Fruit fly (Drosophila melanogaster) whole organism, embryonic: ENCODE results near the gene dbe.

Source experiments
- Abd-B ChIP-seq: fragments of 200-800 bp; sonication (Bioruptor generic); optimal IDR thresholded peaks from 2 replicates; lab custom pipeline; 2018; ENCODE audit warnings: missing biosample characterization, mild to moderate bottlenecking, missing genetic modification characterization, moderate library complexity
- Aef1 ChIP-seq: fragments of 200-800 bp; sonication (Bioruptor generic); IDR thresholded peaks from 3 replicates; pipeline ENCODE4 v1.3.6; 2022; ENCODE audit warnings: missing biosample characterization, missing genetic modification characterization
- BtbVII ChIP-seq: fragments of 200-800 bp; sonication (Bioruptor generic); optimal IDR thresholded peaks from 3 replicates; lab custom pipeline; 2017; ENCODE audit warnings: missing biosample characterization, mild to moderate bottlenecking, missing genetic modification characterization
- CG10431 ChIP-seq: fragments of 200-800 bp; sonication (Bioruptor generic); optimal IDR thresholded peaks from 3 replicates; lab custom pipeline; 2018; ENCODE audit warnings: missing biosample characterization, mild to moderate bottlenecking, missing genetic modification characterization
- CG10462 ChIP-seq: fragments of 200-800 bp; sonication (Bioruptor generic); optimal IDR thresholded peaks from 2 replicates; lab custom pipeline; 2016; ENCODE audit warnings: missing biosample characterization, missing genetic modification characterization
- CG11398 ChIP-seq: fragments of 200-800 bp; sonication (Bioruptor generic); optimal IDR thresholded peaks from 2 replicates; lab custom pipeline; 2016; ENCODE audit warnings: missing biosample characterization, missing genetic modification characterization
- CG11723 ChIP-seq: fragments of 200-800 bp; sonication (Bioruptor generic); optimal IDR thresholded peaks from 2 replicates; lab custom pipeline; 2017; ENCODE audit warnings: missing biosample characterization, mild to moderate bottlenecking, missing genetic modification characterization
- CG13123 ChIP-seq: fragments of 200-800 bp; sonication (Bioruptor generic); optimal IDR thresholded peaks from 2 replicates; lab custom pipeline; 2016; ENCODE audit warnings: missing biosample characterization, missing genetic modification characterization
- CG13287 ChIP-seq: fragments of 200-800 bp; sonication (Bioruptor generic); IDR thresholded peaks from 2 replicates; pipeline ENCODE4 v1.3.6; 2022; ENCODE audit warnings: missing biosample characterization, missing genetic modification characterization; ENCODE audit not compliant: partially characterized antibody
- CG15269 ChIP-seq: fragments of 200-800 bp; sonication (Bioruptor generic); optimal IDR thresholded peaks from 2 replicates; lab custom pipeline; 2018; ENCODE audit warnings: missing biosample characterization, mild to moderate bottlenecking, missing genetic modification characterization, moderate library complexity
- CG15601 ChIP-seq: fragments of 200-800 bp; sonication (Bioruptor generic); optimal IDR thresholded peaks from 3 replicates; lab custom pipeline; 2019; ENCODE audit warnings: missing biosample characterization, mild to moderate bottlenecking, missing genetic modification characterization, moderate library complexity
- CG17328 ChIP-seq: fragments of 200-800 bp; sonication (Bioruptor generic); IDR thresholded peaks from 2 replicates; pipeline ENCODE4 v1.3.6; 2022; ENCODE audit warnings: missing biosample characterization, missing genetic modification characterization
- CG18262 ChIP-seq: fragments of 200-800 bp; optimal IDR thresholded peaks from 3 replicates; lab custom pipeline; 2019; ENCODE audit warnings: missing biosample characterization, mild to moderate bottlenecking, missing genetic modification characterization, moderate library complexity
- CG18476 ChIP-seq: fragments of 200-800 bp; sonication (Bioruptor generic); optimal IDR thresholded peaks from 2 replicates; lab custom pipeline; 2016; ENCODE audit warnings: missing biosample characterization, mild to moderate bottlenecking, missing genetic modification characterization
- CG2116 ChIP-seq: fragments of 200-800 bp; sonication (Bioruptor generic); optimal IDR thresholded peaks from 3 replicates; lab custom pipeline; 2018; ENCODE audit warnings: missing biosample characterization, mild to moderate bottlenecking, missing genetic modification characterization
- CG31365 ChIP-seq: fragments of 200-800 bp; sonication (Bioruptor generic); optimal IDR thresholded peaks from 2 replicates; lab custom pipeline; 2018; ENCODE audit warnings: missing biosample characterization, mild to moderate bottlenecking, missing genetic modification characterization
- CG32767 ChIP-seq: fragments of 200-800 bp; sonication (Bioruptor generic); IDR thresholded peaks from 2 replicates; pipeline ENCODE4 v1.3.6; 2022; ENCODE audit warnings: missing biosample characterization, missing genetic modification characterization
- CG4360 ChIP-seq: fragments of 200-800 bp; sonication (Bioruptor generic); IDR thresholded peaks from 2 replicates; pipeline ENCODE4 v1.3.6; 2022; ENCODE audit warnings: missing biosample characterization, missing genetic modification characterization
- CG7745 ChIP-seq: fragments of 200-800 bp; sonication (Bioruptor generic); optimal IDR thresholded peaks from 2 replicates; lab custom pipeline; 2018; ENCODE audit warnings: missing biosample characterization, mild to moderate bottlenecking, missing genetic modification characterization, moderate library complexity
- CG8924 ChIP-seq: fragments of 200-800 bp; optimal IDR thresholded peaks from 3 replicates; lab custom pipeline; 2019; ENCODE audit warnings: missing biosample characterization, mild to moderate bottlenecking, missing genetic modification characterization, moderate library complexity
- CoRest ChIP-seq: fragments of 200-800 bp; sonication (Bioruptor generic); optimal IDR thresholded peaks from 3 replicates; lab custom pipeline; 2018; ENCODE audit warnings: missing biosample characterization, mild to moderate bottlenecking, missing genetic modification characterization, moderate library complexity
- Jarid2 ChIP-seq: fragments of 200-800 bp; sonication (Bioruptor generic); optimal IDR thresholded peaks from 3 replicates; lab custom pipeline; 2017; ENCODE audit warnings: mild to moderate bottlenecking, missing biosample characterization, missing genetic modification reagents, missing genetic modification characterization
- Meics ChIP-seq: fragments of 200-800 bp; sonication (Bioruptor generic); optimal IDR thresholded peaks from 2 replicates; lab custom pipeline; 2017; ENCODE audit warnings: missing biosample characterization, mild to moderate bottlenecking, missing genetic modification characterization
- Sox100B ChIP-seq: fragments of 200-800 bp; sonication (Bioruptor generic); optimal IDR thresholded peaks from 3 replicates; lab custom pipeline; 2018; ENCODE audit warnings: missing biosample characterization, mild to moderate bottlenecking, missing genetic modification characterization
- Sry-δ ChIP-seq: fragments of 200-800 bp; sonication (Bioruptor generic); optimal IDR thresholded peaks from 2 replicates; lab custom pipeline; 2016; ENCODE audit warnings: missing biosample characterization, missing genetic modification characterization
- Xrp1 ChIP-seq: fragments of 200-800 bp; sonication (Bioruptor generic); IDR thresholded peaks from 2 replicates; pipeline ENCODE4 v1.3.6; 2022; ENCODE audit warnings: missing biosample characterization, missing genetic modification characterization
- ash1 ChIP-seq: fragments of 200-800 bp; sonication (Bioruptor generic); optimal IDR thresholded peaks from 2 replicates; lab custom pipeline; 2018; ENCODE audit warnings: missing biosample characterization, mild to moderate bottlenecking, missing genetic modification characterization
- br ChIP-seq: fragments of >200 bp; optimal IDR thresholded peaks from 2 replicates; lab custom pipeline; 2017
- bsh ChIP-seq, 2 experiments: fragments of 200-800 bp; sonication (Bioruptor generic); optimal IDR thresholded peaks; 2 replicates each; lab custom pipeline; 2017 to 2018; ENCODE audit warnings: mild to moderate bottlenecking in 2 of 2, missing biosample characterization in 2 of 2, missing genetic modification characterization in 2 of 2, moderate library complexity in 1 of 2
- cg ChIP-seq: fragments of 200-800 bp; sonication (Bioruptor generic); optimal IDR thresholded peaks from 3 replicates; lab custom pipeline; 2019; ENCODE audit warnings: missing biosample characterization, mild to moderate bottlenecking, missing genetic modification characterization, moderate library complexity
- chinmo ChIP-seq: fragments of 200-800 bp; sonication (Bioruptor generic); IDR thresholded peaks from 4 replicates; pipeline ENCODE4 v1.3.6; 2022; ENCODE audit warnings: missing biosample characterization, missing genetic modification characterization; ENCODE audit not compliant: partially characterized antibody
- gcm ChIP-seq: fragments of 200-800 bp; sonication (Bioruptor generic); optimal IDR thresholded peaks from 2 replicates; lab custom pipeline; 2019; ENCODE audit warnings: missing biosample characterization, mild to moderate bottlenecking, missing genetic modification characterization, moderate library complexity
- hbn ChIP-seq: fragments of 200-800 bp; sonication (Bioruptor generic); IDR thresholded peaks from 2 replicates; pipeline ENCODE4 v1.3.6; 2022; ENCODE audit warnings: missing biosample characterization, missing genetic modification characterization; ENCODE audit not compliant: partially characterized antibody
- insv ChIP-seq, 2 experiments: fragments of 200-800 bp; sonication (Bioruptor generic); optimal IDR thresholded peaks; 3 replicates each; lab custom pipeline; 2016 to 2018; ENCODE audit warnings: missing biosample characterization in 2 of 2, missing genetic modification characterization in 2 of 2
- jumu ChIP-seq: fragments of 200-800 bp; sonication (Bioruptor generic); optimal IDR thresholded peaks from 3 replicates; lab custom pipeline; 2016; ENCODE audit warnings: missing biosample characterization, missing genetic modification characterization
- lbe ChIP-seq: fragments of 200-800 bp; sonication (Bioruptor generic); optimal IDR thresholded peaks from 2 replicates; lab custom pipeline; 2016; ENCODE audit warnings: missing biosample characterization, mild to moderate bottlenecking, missing genetic modification characterization
- nerfin-1 ChIP-seq: fragments of 200-800 bp; sonication (Bioruptor generic); optimal IDR thresholded peaks from 3 replicates; lab custom pipeline; 2019; ENCODE audit warnings: missing biosample characterization, mild to moderate bottlenecking, missing genetic modification characterization, moderate library complexity
- otp ChIP-seq: fragments of 200-800 bp; sonication (Bioruptor generic); IDR thresholded peaks from 3 replicates; pipeline ENCODE4, ENCODE4 v1.3.6; 2022; ENCODE audit warnings: missing biosample characterization, missing genetic modification characterization
- phol ChIP-seq: fragments of 200-800 bp; sonication (Bioruptor generic); optimal IDR thresholded peaks from 3 replicates; lab custom pipeline; 2018; ENCODE audit warnings: missing biosample characterization, mild to moderate bottlenecking, missing genetic modification characterization, moderate library complexity
- run ChIP-seq: fragments of 200-800 bp; sonication (Bioruptor generic); optimal IDR thresholded peaks from 3 replicates; lab custom pipeline; 2018; ENCODE audit warnings: missing biosample characterization, mild to moderate bottlenecking, missing genetic modification characterization
- sc ChIP-seq, 3 experiments: fragments of >200 bp in 2 of 3; fragments of 200-800 bp in 1 of 3; sonication (Bioruptor generic) in 1 of 3; optimal IDR thresholded peaks; 2 replicates in 2 of 3; 3 replicates in 1 of 3; lab custom pipeline; 2017; ENCODE audit warnings: mild to moderate bottlenecking in 1 of 3, missing biosample characterization in 1 of 3, missing genetic modification characterization in 1 of 3, missing genetic modification reagents in 1 of 3
- sd ChIP-seq: fragments of 200-800 bp; sonication (Bioruptor generic); optimal IDR thresholded peaks from 3 replicates; lab custom pipeline; 2018; ENCODE audit warnings: missing biosample characterization, mild to moderate bottlenecking, missing genetic modification characterization, moderate library complexity
- seq ChIP-seq: fragments of 200-800 bp; sonication (Bioruptor generic); IDR thresholded peaks from 2 replicates; pipeline ENCODE4 v1.3.6; 2022; ENCODE audit warnings: missing biosample characterization, missing genetic modification characterization
- sima ChIP-seq: fragments of 200-800 bp; sonication (Bioruptor generic); optimal IDR thresholded peaks from 2 replicates; lab custom pipeline; 2016; ENCODE audit warnings: missing biosample characterization, missing genetic modification characterization
- sr ChIP-seq: fragments of 200-800 bp; sonication (Bioruptor generic); IDR thresholded peaks from 3 replicates; pipeline ENCODE4 v1.3.6; 2022; ENCODE audit warnings: missing biosample characterization, missing genetic modification characterization
- tin ChIP-seq: fragments of 200-800 bp; sonication (Bioruptor generic); optimal IDR thresholded peaks from 3 replicates; lab custom pipeline; 2016; ENCODE audit warnings: missing biosample characterization, missing genetic modification characterization
- unc-4 ChIP-seq: fragments of 200-800 bp; sonication (Bioruptor generic); IDR thresholded peaks from 2 replicates; pipeline ENCODE4 v1.3.6; 2022; ENCODE audit warnings: missing biosample characterization, missing genetic modification characterization; ENCODE audit not compliant: partially characterized antibody
- z ChIP-seq: fragments of 200-800 bp; sonication (Bioruptor generic); IDR thresholded peaks from 3 replicates; pipeline ENCODE4 v1.3.6; 2022; ENCODE audit warnings: missing biosample characterization, missing genetic modification characterization

dbe gene

DNA sequence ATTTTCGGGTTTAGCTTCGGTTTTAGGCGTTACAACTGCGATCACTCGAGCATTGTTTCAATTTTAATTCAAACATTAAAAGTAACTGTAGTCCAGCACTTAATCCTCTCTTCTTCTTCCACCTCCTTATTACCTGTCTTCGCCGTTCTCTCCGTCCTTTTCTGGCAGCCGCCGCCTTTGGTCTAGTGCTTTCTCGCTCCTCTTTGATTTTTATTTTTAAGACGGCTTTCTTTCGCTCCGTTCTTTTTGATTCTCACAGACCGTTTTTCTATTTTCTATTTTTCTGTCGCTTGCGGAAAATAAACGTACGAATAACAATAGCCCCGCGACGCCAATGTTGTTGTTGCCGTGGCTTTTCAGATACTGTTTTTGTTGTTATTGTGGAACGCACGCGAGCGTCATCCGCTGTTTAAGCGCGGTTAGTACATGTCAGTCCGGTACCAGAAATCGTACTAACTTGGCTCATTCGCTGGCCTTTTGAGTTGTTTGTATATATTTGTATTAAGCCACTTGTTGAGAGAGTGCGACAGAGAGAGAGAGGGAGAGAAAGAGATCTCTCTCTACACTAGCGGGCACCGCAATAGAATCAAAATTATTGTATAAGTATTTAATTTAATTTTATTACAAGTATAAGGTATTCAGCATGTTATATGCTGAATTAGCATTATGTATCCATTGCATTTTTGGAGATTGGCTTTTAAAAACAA, 1.6 kb downstream of the dbe start, which contains the start of gene aru (continued):
- TF ChIP-seq CG4360 (GFP tag; lab: Robert Waterston, UW), result peak; percentile 96
- no peak for TF ChIP-seq sr (GFP tag; lab: Robert Waterston, UW)
- no peak for TF ChIP-seq jumu (GFP tag; lab: Kevin White, UChicago)
- TF ChIP-seq otp (GFP tag; lab: Robert Waterston, UW), result 0 out of 3 replicates have a peak, but pooled peaks have one; percentile 16
- TF ChIP-seq sima (GFP tag; lab: Kevin White, UChicago), result no peak
- peak in 1 of 2 experiments; percentile 4 for TF ChIP-seq insv (GFP tag; optimal IDR thresholded peaks at IDR 0.05; lab: Kevin White, UChicago)
- TF ChIP-seq run (tag; lab: Kevin White, UChicago), result no peak
- TF ChIP-seq Abd-B (GFP tag; lab: Kevin White, UChicago), result no peak
- TF ChIP-seq Jarid2 (GFP tag; lab: Kevin White, UChicago), result peak; percentile 68
- peak in 1 of 2 experiments; percentile 49 for TF ChIP-seq bsh (GFP tag; optimal IDR thresholded peaks at IDR 0.05; lab: Kevin White, UChicago)
- TF ChIP-seq CG13287 (GFP tag; lab: Robert Waterston, UW), result peak; percentile 26; the same call in 1 of the 2 replicates
- TF ChIP-seq br (lab: Kevin White, UChicago), result no peak
- TF ChIP-seq hbn, result no peak
- peak; percentile 62 for TF ChIP-seq BtbVII (GFP tag; lab: Kevin White, UChicago)
- TF ChIP-seq CG10462 (GFP tag; lab: Kevin White, UChicago), result no peak
- TF ChIP-seq CG15601 (tag; lab: Kevin White, UChicago), result peak; percentile 22
- peak; percentile 30; the same call in 1 of the 2 replicates for TF ChIP-seq Xrp1 (GFP tag; lab: Robert Waterston, UW)
- TF ChIP-seq Sry-δ (GFP tag; lab: Kevin White, UChicago), result no peak
- TF ChIP-seq CG32767, result 0 out of 2 replicates have a peak, but pooled peaks have one; percentile 36
- peak; percentile 24; the same call in 1 of the 2 replicates for TF ChIP-seq CG17328 (GFP tag; lab: Robert Waterston, UW)
- peak; percentile 87 for TF ChIP-seq z (GFP tag; lab: Robert Waterston, UW)
- 0 out of 4 replicates have a peak, but pooled peaks have one; percentile 60 for TF ChIP-seq chinmo (GFP tag; lab: Robert Waterston, UW)
- TF ChIP-seq lbe (GFP tag; lab: Kevin White, UChicago), result peak; percentile 59
- peak; percentile 15 for TF ChIP-seq CoRest (tag; lab: Kevin White, UChicago)
- no peak for TF ChIP-seq CG13123 (GFP tag; lab: Kevin White, UChicago)
- TF ChIP-seq CG7745 (tag; lab: Kevin White, UChicago), result peak; percentile 35
- TF ChIP-seq CG18476 (GFP tag; lab: Kevin White, UChicago), result no peak
- TF ChIP-seq Meics, result peak; percentile 39
- no peak for TF ChIP-seq CG11723
- peak; percentile 41 for TF ChIP-seq Sox100B (GFP tag; lab: Kevin White, UChicago)
- TF ChIP-seq sc (optimal IDR thresholded peaks at IDR 0.05; lab: Kevin White, UChicago), result no peak
- no peak for TF ChIP-seq sc (GFP tag; optimal IDR thresholded peaks at IDR 0.05; lab: Kevin White, UChicago)
- TF ChIP-seq CG31365, result no peak
- TF ChIP-seq CG2116 (GFP tag; lab: Kevin White, UChicago), result no peak
- no peak for TF ChIP-seq CG11398 (GFP tag; lab: Kevin White, UChicago)
- TF ChIP-seq unc-4 (GFP tag; lab: Robert Waterston, UW), result 0 out of 2 replicates have a peak, but pooled peaks have one; percentile 13
- peak; percentile 23; the same call in 1 of the 3 replicates for TF ChIP-seq Aef1 (GFP tag; lab: Robert Waterston, UW)
- no peak for TF ChIP-seq nerfin-1 (tag; lab: Kevin White, UChicago)
- TF ChIP-seq CG10431 (GFP tag; lab: Kevin White, UChicago), result no peak
- peak; percentile 43 for TF ChIP-seq CG15269 (tag; lab: Kevin White, UChicago)
- TF ChIP-seq phol (tag; lab: Kevin White, UChicago), result peak; percentile 26
- TF ChIP-seq CG18262 (tag; lab: Kevin White, UChicago), result peak; percentile 45
- TF ChIP-seq cg (GFP tag; lab: Kevin White, UChicago), result no peak
- TF ChIP-seq seq (GFP tag; lab: Robert Waterston, UW), result 0 out of 2 replicates have a peak, but pooled peaks have one; percentile 15
- peak; percentile 15 for TF ChIP-seq sd (tag; lab: Kevin White, UChicago)
- TF ChIP-seq ash1 (GFP tag; lab: Kevin White, UChicago), result no peak
- TF ChIP-seq tin (GFP tag; lab: Kevin White, UChicago), result peak; percentile 7
- TF ChIP-seq CG8924 (tag; lab: Kevin White, UChicago), result peak; percentile 28
- peak; percentile 50 for TF ChIP-seq gcm
